Fruit fly (Drosophila melanogaster): ENCODE measurements around the gene Ibf2.

The Ibf2 gene

DNA sequence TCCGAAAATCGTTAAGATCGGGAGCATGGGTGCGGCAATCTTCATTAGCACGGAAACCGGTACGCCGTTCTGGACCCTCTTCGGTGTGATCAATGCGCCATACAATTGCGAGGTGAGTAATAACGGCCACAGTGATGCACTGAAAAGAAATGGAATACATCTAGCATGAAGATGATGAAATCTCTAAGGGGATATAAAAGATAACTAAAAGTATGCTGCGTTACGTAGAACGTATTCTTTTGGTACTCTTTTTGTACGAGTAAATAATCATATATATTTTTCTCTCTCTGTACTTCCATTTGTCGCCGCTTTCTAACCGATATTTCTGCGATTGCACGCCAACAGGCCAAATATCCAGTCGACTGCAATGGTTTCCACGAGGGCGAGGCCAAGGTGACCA, 7.4 kb downstream of the Ibf2 start (continued):
- TF ChIP-seq Eip74EF (GFP tag; optimal IDR thresholded peaks at IDR 0.05) (no peak), CG4730 (GFP tag; IDR thresholded peaks at IDR 0.05) (0 out of 2 replicates have a peak, but pooled peaks have one; percentile 45), CG15479 (GFP tag; optimal IDR thresholded peaks at IDR 0.05) (no peak), H2.0 (GFP tag; IDR thresholded peaks at IDR 0.05) (no peak), E2f1 (GFP tag; IDR thresholded peaks at IDR 0.05) (peak; percentile 35; the same call in 1 of the 2 replicates), rib (GFP tag; IDR thresholded peaks at IDR 0.05) (no peak), CG30020 (tag; optimal IDR thresholded peaks at IDR 0.05) (no peak), NfI (GFP tag; optimal IDR thresholded peaks at IDR 0.05) (no peak), pnt (GFP tag; optimal IDR thresholded peaks at IDR 0.05) (peak; percentile 8), CG10979 (tag; optimal IDR thresholded peaks at IDR 0.05) (peak; percentile 46), mld (GFP tag; IDR thresholded peaks at IDR 0.05; ENCODE audit: partially characterized antibody) (no peak), Camta (GFP tag; optimal IDR thresholded peaks at IDR 0.05) (no peak), crol (GFP tag; IDR thresholded peaks at IDR 0.05) (no peak), chif (GFP tag; optimal IDR thresholded peaks at IDR 0.05) (peak in 1 of 2 experiments; percentile 23), CG31224 (GFP tag; IDR thresholded peaks at IDR 0.05) (0 out of 2 replicates have a peak, but pooled peaks have one; percentile 7), ewg (GFP tag; optimal IDR thresholded peaks at IDR 0.05) (peak; percentile 5), CG17802 (tag; optimal IDR thresholded peaks at IDR 0.05) (no peak), CG10543 (GFP tag; optimal IDR thresholded peaks at IDR 0.05) (no peak), CG12769 (tag; optimal IDR thresholded peaks at IDR 0.05) (no peak), Scr (GFP tag; IDR thresholded peaks at IDR 0.05; ENCODE audit: partially characterized antibody) (no peak), CG16813 (GFP tag; IDR thresholded peaks at IDR 0.05; ENCODE audit: partially characterized antibody) (no peak), CG10462 (GFP tag; optimal IDR thresholded peaks at IDR 0.05) (no peak), CG32767 (GFP tag; IDR thresholded peaks at IDR 0.05) (0 out of 2 replicates have a peak, but pooled peaks have one; percentile 17), Hr51 (GFP tag; optimal IDR thresholded peaks at IDR 0.05) (no peak), HLH3B (GFP tag; IDR thresholded peaks at IDR 0.05) (peak; percentile 57; the same call in 1 of the 2 replicates), NC2β (GFP tag; optimal IDR thresholded peaks at IDR 0.05) (no peak), CG7271 (tag; optimal IDR thresholded peaks at IDR 0.05) (no peak), Sin3A (optimal IDR thresholded peaks at IDR 0.05) (no peak), CG2712 (tag; optimal IDR thresholded peaks at IDR 0.05) (peak; percentile 45), CG12071 (GFP tag; optimal IDR thresholded peaks at IDR 0.05) (no peak), CG7372 (GFP tag; IDR thresholded peaks at IDR 0.05) (no peak), B-H1 (GFP tag; IDR thresholded peaks at IDR 0.05) (no peak), Ets65A (GFP tag) (no peak), tgo (GFP tag; IDR thresholded peaks at IDR 0.05) (peak; percentile 24; the same call in 1 of the 3 replicates), az2 (GFP tag; optimal IDR thresholded peaks at IDR 0.05) (peak; percentile 24), CG2202 (tag; optimal IDR thresholded peaks at IDR 0.05) (no peak), hb (GFP tag; IDR thresholded peaks at IDR 0.05; ENCODE audit: partially characterized antibody) (no peak), PHDP (tag; optimal IDR thresholded peaks at IDR 0.05) (no peak), Oli (tag; optimal IDR thresholded peaks at IDR 0.05) (peak; percentile 15), Lhr (GFP tag; optimal IDR thresholded peaks at IDR 0.05) (no peak), jing (GFP tag; optimal IDR thresholded peaks at IDR 0.05) (no peak), unpg (GFP tag; optimal IDR thresholded peaks at IDR 0.05) (peak; percentile 30), CG18262 (tag; optimal IDR thresholded peaks at IDR 0.05) (peak; percentile 34), aop (GFP tag; IDR thresholded peaks at IDR 0.05) (no peak), CG12219 (GFP tag; optimal IDR thresholded peaks at IDR 0.05) (peak; percentile 20), Dfd (GFP tag; optimal IDR thresholded peaks at IDR 0.05) (no peak), scrt (GFP tag; optimal IDR thresholded peaks at IDR 0.05) (no peak), emc (GFP tag; optimal IDR thresholded peaks at IDR 0.05) (no peak), NK7.1 (GFP tag; optimal IDR thresholded peaks at IDR 0.05) (no peak), Dad (GFP tag; optimal IDR thresholded peaks at IDR 0.05) (no peak), CG11085 (GFP tag; IDR thresholded peaks at IDR 0.05) (no peak)

Data from whole organism, embryonic.